Fruit fly (Drosophila melanogaster): ENCODE data around the gene Prosbeta2R1.
A peak's percentile ranks its signal among the peaks of the same experiment; 100 is the strongest.

Prosbeta2R1 gene

dm6 chrX:5764001-5764892 is 44.5 kb upstream of the Prosbeta2R1 start, which contains the start of the genes MAPk-Ak2 and CG42699:
MAPk-Ak2 (minus strand) TSS chrX:5764203.
CG42699 (plus strand) TSS chrX:5764553.
- TF ChIP-seq CG11093 (GFP tag; IDR thresholded peaks at IDR 0.05) (peak; percentile 19; the same call in 1 of the 3 replicates), CG2875 (GFP tag; optimal IDR thresholded peaks at IDR 0.05) (peak; percentile 88), CG4360 (GFP tag; IDR thresholded peaks at IDR 0.05) (peak; percentile 59; the same call in 1 of the 2 replicates), CG32767 (GFP tag; IDR thresholded peaks at IDR 0.05) (no peak), sc (optimal IDR thresholded peaks at IDR 0.05) (no peak), sc (GFP tag; optimal IDR thresholded peaks at IDR 0.05) (peak; percentile 69), CG6854 (GFP tag; optimal IDR thresholded peaks at IDR 0.05) (peak; percentile 74), esg (GFP tag; conservative IDR thresholded peaks at IDR 0.05) (no peak), prd (optimal IDR thresholded peaks at IDR 0.05) (no peak), prd (GFP tag; IDR thresholded peaks at IDR 0.05) (peak; percentile 48; the same call in 2 of the 3 replicates), btn (GFP tag; optimal IDR thresholded peaks at IDR 0.05) (peak; percentile 64), grau (tag; optimal IDR thresholded peaks at IDR 0.05) (peak; percentile 66), CG2116 (GFP tag; optimal IDR thresholded peaks at IDR 0.05) (peak; percentile 96), Xrp1 (GFP tag; IDR thresholded peaks at IDR 0.05) (peak; percentile 76), Bdp1 (GFP tag; optimal IDR thresholded peaks at IDR 0.05) (peak; percentile 71), CG10366 (GFP tag; IDR thresholded peaks at IDR 0.05) (peak; percentile 23; the same call in 1 of the 2 replicates), Ptx1 (GFP tag; IDR thresholded peaks at IDR 0.05) (peak; percentile 27; the same call in 1 of the 2 replicates), CG14014 (GFP tag; IDR thresholded peaks at IDR 0.05) (peak; percentile 85; the same call in 1 of the 2 replicates), CG3995 (GFP tag; optimal IDR thresholded peaks at IDR 0.05) (peak; percentile 77), zfh1 (GFP tag; IDR thresholded peaks at IDR 0.05) (peak; percentile 78), CG17802 (tag; optimal IDR thresholded peaks at IDR 0.05) (peak; percentile 14), Max (GFP tag; optimal IDR thresholded peaks at IDR 0.05) (peak; percentile 71), hth (optimal IDR thresholded peaks at IDR 0.05) (no peak), jumu (GFP tag; optimal IDR thresholded peaks at IDR 0.05) (peak; percentile 75), cwo (GFP tag; optimal IDR thresholded peaks at IDR 0.05) (peak; percentile 62), CG1024 (GFP tag; IDR thresholded peaks at IDR 0.05) (peak; percentile 53; the same call in 1 of the 2 replicates), fd64A (GFP tag; optimal IDR thresholded peaks at IDR 0.05) (peak; percentile 83), Stat92E (GFP tag; optimal IDR thresholded peaks at IDR 0.05) (peak in 1 of 3 experiments; percentile 82), org-1 (GFP tag; optimal IDR thresholded peaks at IDR 0.05) (peak; percentile 67), CG8089 (GFP tag; optimal IDR thresholded peaks at IDR 0.05) (peak; percentile 85), dmrt11E (tag; optimal IDR thresholded peaks at IDR 0.05) (peak; percentile 55), Awh (GFP tag; IDR thresholded peaks at IDR 0.05) (peak; percentile 94), CG18619 (GFP tag; optimal IDR thresholded peaks at IDR 0.05) (peak; percentile 85), slou (GFP tag; optimal IDR thresholded peaks at IDR 0.05) (peak; percentile 50), CG30020 (tag; optimal IDR thresholded peaks at IDR 0.05) (peak; percentile 66), CG4424 (GFP tag; optimal IDR thresholded peaks at IDR 0.05) (peak; percentile 51), CkIIα-i1 (GFP tag; IDR thresholded peaks at IDR 0.05) (no peak), NFAT (GFP tag; IDR thresholded peaks at IDR 0.05) (peak; percentile 72), CG6654 (GFP tag; optimal IDR thresholded peaks at IDR 0.05) (no peak), CG9609 (GFP tag; optimal IDR thresholded peaks at IDR 0.05) (peak; percentile 58), chn (GFP tag; optimal IDR thresholded peaks at IDR 0.05) (peak; percentile 63), Eip74EF (GFP tag; optimal IDR thresholded peaks at IDR 0.05) (peak in 1 of 2 experiments; percentile 55), CG11247 (GFP tag; IDR thresholded peaks at IDR 0.05) (peak; percentile 63), CG11504 (tag; optimal IDR thresholded peaks at IDR 0.05) (peak; percentile 61), gfzf (GFP tag; optimal IDR thresholded peaks at IDR 0.05) (peak; percentile 84), tgo (GFP tag; IDR thresholded peaks at IDR 0.05) (peak; percentile 31; the same call in 2 of the 3 replicates), gt (GFP tag; IDR thresholded peaks at IDR 0.05) (no peak), kni (GFP tag; optimal IDR thresholded peaks at IDR 0.05) (peak; percentile 99), Hr39 (optimal IDR thresholded peaks at IDR 0.05) (no peak)
